Worm (Caenorhabditis elegans) whole organism, L4/young adult: Measurements from ENCODE around the gene T09A5.4.

ENCODE experiments used
- dao-5 ChIP-seq: sonication (generic microtip); optimal IDR thresholded peaks from 2 replicates; lab custom pipeline; 2016; ENCODE audit warnings: missing genotype, missing genetic modification characterization, moderate library complexity, missing compliant biosample characterization
- him-1 ChIP-seq: sonication (generic microtip); optimal IDR thresholded peaks from 2 replicates; lab custom pipeline; 2016; ENCODE audit warnings: missing genotype, missing genetic modification reagents, missing genetic modification characterization, missing compliant biosample characterization

DNA sequence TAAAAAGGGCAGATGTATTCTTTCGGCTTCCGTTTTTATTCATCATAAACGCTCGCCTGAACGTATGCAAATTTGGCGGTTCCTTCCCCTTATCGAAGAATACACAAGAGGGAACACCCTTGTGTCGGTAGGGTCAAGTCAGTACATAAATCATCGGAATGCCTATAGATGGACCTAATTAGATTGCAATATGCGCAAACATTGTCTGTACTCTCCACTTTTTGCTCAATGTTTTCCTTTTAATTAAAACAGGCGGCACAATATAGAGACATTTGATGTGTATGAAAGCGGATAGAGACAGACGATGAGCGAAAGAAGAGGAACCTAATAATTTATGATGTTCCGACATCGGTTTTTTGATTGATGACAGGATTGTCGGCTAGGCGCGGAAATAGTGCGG is 31.8 kb upstream of the T09A5.4 start:
- TF ChIP-seq him-1 (no peak), dao-5 (no peak)
